Fruit fly (Drosophila melanogaster): ENCODE data around the gene CG43725.

Gene CG43725

dm6 chr2L:11057333-11058110 is 17.8 kb upstream of the CG43725 start (continued):
- no peak for TF ChIP-seq Dfd (GFP tag; optimal IDR thresholded peaks at IDR 0.05)
- TF ChIP-seq Usf (GFP tag; optimal IDR thresholded peaks at IDR 0.05): peak; percentile 28
- no peak for TF ChIP-seq toy (GFP tag; IDR thresholded peaks at IDR 0.05)
- TF ChIP-seq CG12299 (tag; optimal IDR thresholded peaks at IDR 0.05): peak; percentile 55
- no peak for TF ChIP-seq sna (GFP tag; IDR thresholded peaks at IDR 0.05; ENCODE audit: partially characterized antibody)
- TF ChIP-seq Awh (GFP tag; IDR thresholded peaks at IDR 0.05): peak; percentile 19; the same call in 1 of the 2 replicates
- TF ChIP-seq CG30403 (GFP tag; optimal IDR thresholded peaks at IDR 0.05): peak; percentile 78
- TF ChIP-seq Vsx1 (GFP tag; optimal IDR thresholded peaks at IDR 0.05): no peak
- TF ChIP-seq ato (GFP tag; IDR thresholded peaks at IDR 0.05; ENCODE audit: partially characterized antibody): no peak
- TF ChIP-seq Hr39 (optimal IDR thresholded peaks at IDR 0.05): no peak
- TF ChIP-seq Hr3 (GFP tag; optimal IDR thresholded peaks at IDR 0.05): peak; percentile 79
- TF ChIP-seq hth (optimal IDR thresholded peaks at IDR 0.05): no peak
- peak; percentile 59 for TF ChIP-seq CG2202 (tag; optimal IDR thresholded peaks at IDR 0.05)
- TF ChIP-seq br (optimal IDR thresholded peaks at IDR 0.05): no peak
- no peak for TF ChIP-seq CG7928 (GFP tag; optimal IDR thresholded peaks at IDR 0.05)
- TF ChIP-seq ap (GFP tag; IDR thresholded peaks at IDR 0.05): peak; percentile 60
- peak; percentile 80 for TF ChIP-seq CG3847 (GFP tag; IDR thresholded peaks at IDR 0.05)
- TF ChIP-seq Side (GFP tag; optimal IDR thresholded peaks at IDR 0.05): peak; percentile 22
- no peak for TF ChIP-seq Opbp (GFP tag; IDR thresholded peaks at IDR 0.05; ENCODE audit: partially characterized antibody)
- TF ChIP-seq CG13296 (GFP tag; optimal IDR thresholded peaks at IDR 0.05): peak; percentile 77
- no peak for TF ChIP-seq Ets97D (GFP tag; optimal IDR thresholded peaks at IDR 0.05)
- peak; percentile 59 for TF ChIP-seq CG3407 (GFP tag; optimal IDR thresholded peaks at IDR 0.05)
- no peak for TF ChIP-seq pita (GFP tag; optimal IDR thresholded peaks at IDR 0.05)
- peak; percentile 79 for TF ChIP-seq CoRest (tag; optimal IDR thresholded peaks at IDR 0.05)
- peak; percentile 82 for TF ChIP-seq Oli (tag; optimal IDR thresholded peaks at IDR 0.05)
- TF ChIP-seq odd (GFP tag; optimal IDR thresholded peaks at IDR 0.05): peak; percentile 47
- TF ChIP-seq CG9817 (tag; optimal IDR thresholded peaks at IDR 0.05): peak; percentile 8
- no peak; the same call in 1 of the 2 replicates for TF ChIP-seq Drgx (GFP tag; IDR thresholded peaks at IDR 0.05)
- TF ChIP-seq Trl (optimal IDR thresholded peaks at IDR 0.05): peak; percentile 69 to 90
- peak; percentile 31 for TF ChIP-seq Trl (GFP tag; optimal IDR thresholded peaks at IDR 0.05)
- TF ChIP-seq Hey (tag; optimal IDR thresholded peaks at IDR 0.05): no peak
- TF ChIP-seq tgo (GFP tag; IDR thresholded peaks at IDR 0.05): peak; percentile 84
- peak; percentile 72 for TF ChIP-seq CG17568 (GFP tag; optimal IDR thresholded peaks at IDR 0.05)
- peak; percentile 58 for TF ChIP-seq CG7372 (GFP tag; IDR thresholded peaks at IDR 0.05)
- no peak for TF ChIP-seq CG15011 (GFP tag; optimal IDR thresholded peaks at IDR 0.05)
- TF ChIP-seq rib (GFP tag; IDR thresholded peaks at IDR 0.05): peak; percentile 80
- TF ChIP-seq HLHmδ (GFP tag; optimal IDR thresholded peaks at IDR 0.05): no peak
- TF ChIP-seq disco-r (GFP tag; optimal IDR thresholded peaks at IDR 0.05): peak; percentile 63
- TF ChIP-seq CG17359 (tag; optimal IDR thresholded peaks at IDR 0.05): peak; percentile 55
- TF ChIP-seq hbn (GFP tag; IDR thresholded peaks at IDR 0.05; ENCODE audit: partially characterized antibody): no peak
- no peak for TF ChIP-seq fd102C (GFP tag; optimal IDR thresholded peaks at IDR 0.05)
- peak; percentile 59 for TF ChIP-seq CG12236 (GFP tag; optimal IDR thresholded peaks at IDR 0.05)
- no peak for TF ChIP-seq Dll (GFP tag; IDR thresholded peaks at IDR 0.05; ENCODE audit: partially characterized antibody)
- no peak for TF ChIP-seq Gsc (GFP tag; IDR thresholded peaks at IDR 0.05)
- peak; percentile 53 for TF ChIP-seq scrt (GFP tag; optimal IDR thresholded peaks at IDR 0.05)
- peak; percentile 64 for TF ChIP-seq fd3F (GFP tag; optimal IDR thresholded peaks at IDR 0.05)
- TF ChIP-seq Mrtf (GFP tag; IDR thresholded peaks at IDR 0.05): peak; percentile 81
- TF ChIP-seq Stat92E (GFP tag; optimal IDR thresholded peaks at IDR 0.05): peak in 1 of 3 experiments; percentile 9
- peak; percentile 67; the same call in 1 of the 2 replicates for TF ChIP-seq vvl (GFP tag; IDR thresholded peaks at IDR 0.05)
- peak; percentile 75 for TF ChIP-seq BtbVII (GFP tag; optimal IDR thresholded peaks at IDR 0.05)
